Worm (Caenorhabditis elegans) whole organism, young adult: ENCODE data around the gene gpx-5.

ENCODE experiments used
- B0019.2 ChIP-seq: fragments of 200-800 bp; sonication (Bioruptor generic); conservative IDR thresholded peaks from 2 replicates; pipeline ENCODE4 v1.3.6; 2022; ENCODE audit warnings: missing genetic modification reagents, missing genetic modification characterization, missing compliant biosample characterization
- B0261.1 ChIP-seq: sonication (generic microtip); optimal IDR thresholded peaks from 2 replicates; lab custom pipeline; 2016; ENCODE audit warnings: mild to moderate bottlenecking, missing genetic modification characterization, moderate library complexity, missing compliant biosample characterization
- F23B12.7 ChIP-seq: sonication (generic microtip); optimal IDR thresholded peaks from 2 replicates; lab custom pipeline; 2017; ENCODE audit warnings: missing genetic modification characterization, mild to moderate bottlenecking, missing compliant biosample characterization, antibody characterized with exemption, moderate library complexity; ENCODE audit not compliant: insufficient read depth
- F33H1.4 ChIP-seq: fragments of 200-800 bp; sonication (Bioruptor generic); IDR thresholded peaks from 2 replicates; pipeline ENCODE4 v1.3.6; 2022; ENCODE audit warnings: missing genetic modification reagents, missing genetic modification characterization, missing compliant biosample characterization
- F55B11.4 ChIP-seq: sonication (generic microtip); optimal IDR thresholded peaks from 2 replicates; lab custom pipeline; 2016; ENCODE audit warnings: missing compliant biosample characterization, missing genetic modification characterization, borderline replicate concordance; ENCODE audit not compliant: insufficient read depth
- K11D2.4 ChIP-seq: fragments of 200-800 bp; sonication (Bioruptor generic); IDR thresholded peaks from 2 replicates; pipeline ENCODE4 v1.3.6; 2022; ENCODE audit warnings: missing genetic modification reagents, missing genetic modification characterization, missing compliant biosample characterization
- Y53F4B.3 ChIP-seq: fragments of 200-800 bp; sonication (Bioruptor generic); IDR thresholded peaks from 2 replicates; pipeline ENCODE4 v1.3.6; 2022; ENCODE audit warnings: missing genetic modification reagents, missing genetic modification characterization, missing compliant biosample characterization
- Y53G8AR.9 ChIP-seq: fragments of 200-800 bp; sonication (Bioruptor generic); conservative IDR thresholded peaks from 2 replicates; pipeline ENCODE4 v1.3.6; 2022; ENCODE audit warnings: missing genetic modification reagents, missing genetic modification characterization, missing compliant biosample characterization
- Y79H2A.3 ChIP-seq: fragments of 200-800 bp; sonication (Bioruptor generic); conservative IDR thresholded peaks from 2 replicates; pipeline ENCODE4 v1.3.6; 2022; ENCODE audit warnings: missing genetic modification reagents, missing genetic modification characterization, missing compliant biosample characterization
- ama-1 ChIP-seq, 3 experiments: fragments of 150-350 bp in 1 of 3; sonication (generic microtip) in 2 of 3; optimal IDR thresholded peaks; 2 replicates each; lab custom pipeline; 2014 to 2018; ENCODE audit warnings: missing biosample characterization in 2 of 3, missing genetic modification characterization in 2 of 3, missing genetic modification reagents in 2 of 3
- aptf-3 ChIP-seq: fragments of 200-800 bp; sonication (Bioruptor generic); IDR thresholded peaks from 2 replicates; pipeline ENCODE4 v1.3.6; 2022; ENCODE audit warnings: missing genetic modification characterization, missing compliant biosample characterization
- bed-2 ChIP-seq: fragments of 200-800 bp; sonication (Bioruptor generic); IDR thresholded peaks from 2 replicates; pipeline ENCODE4 v1.3.6; 2022; ENCODE audit warnings: missing genetic modification reagents, missing genetic modification characterization, missing compliant biosample characterization
- cebp-2 ChIP-seq: fragments of 200-800 bp; sonication (Bioruptor generic); IDR thresholded peaks from 2 replicates; pipeline ENCODE4 v1.3.6; 2022; ENCODE audit warnings: missing genetic modification characterization, missing compliant biosample characterization
- ceh-40 ChIP-seq: fragments of 200-800 bp; sonication (Bioruptor generic); IDR thresholded peaks from 2 replicates; pipeline ENCODE4 v1.3.6; 2022; ENCODE audit warnings: missing genetic modification characterization, missing compliant biosample characterization
- ceh-58 ChIP-seq: fragments of 200-800 bp; sonication (Bioruptor generic); IDR thresholded peaks from 2 replicates; pipeline ENCODE4 v1.3.6; 2022; ENCODE audit warnings: missing genetic modification characterization, missing compliant biosample characterization
- ceh-79 ChIP-seq: sonication (generic microtip); optimal IDR thresholded peaks from 2 replicates; lab custom pipeline; 2017; ENCODE audit warnings: mild to moderate bottlenecking, missing genetic modification characterization, missing compliant biosample characterization
- dox-1 ChIP-seq: fragments of 200-800 bp; sonication (Bioruptor generic); IDR thresholded peaks from 2 replicates; pipeline ENCODE4 v1.3.6; 2022; ENCODE audit warnings: missing genetic modification reagents, missing genetic modification characterization, missing compliant biosample characterization
- dpl-1 ChIP-seq: fragments of 150-350 bp; optimal IDR thresholded peaks from 2 replicates; lab custom pipeline; 2014; ENCODE audit warnings: missing biosample characterization, missing genetic modification reagents, missing genetic modification characterization
- efl-1 ChIP-seq: fragments of 150-350 bp; optimal IDR thresholded peaks from 2 replicates; lab custom pipeline; 2014; ENCODE audit warnings: missing biosample characterization, missing genetic modification reagents, missing genetic modification characterization
- egrh-3 ChIP-seq: fragments of 200-800 bp; sonication (Bioruptor generic); IDR thresholded peaks from 2 replicates; pipeline ENCODE4 v1.3.6; 2022; ENCODE audit warnings: missing genetic modification reagents, missing genetic modification characterization, missing compliant biosample characterization
- ets-4 ChIP-seq: fragments of 200-800 bp; sonication (Bioruptor generic); optimal IDR thresholded peaks from 2 replicates; lab custom pipeline; 2018; ENCODE audit warnings: mild to moderate bottlenecking, missing genetic modification characterization, missing compliant biosample characterization
- fkh-3 ChIP-seq: sonication (generic microtip); optimal IDR thresholded peaks from 2 replicates; lab custom pipeline; 2016; ENCODE audit warnings: mild to moderate bottlenecking, missing genetic modification characterization, missing compliant biosample characterization
- him-1 ChIP-seq: sonication (generic microtip); optimal IDR thresholded peaks from 2 replicates; lab custom pipeline; 2016; ENCODE audit warnings: missing genotype, missing genetic modification reagents, missing genetic modification characterization, missing compliant biosample characterization
- hsf-1 ChIP-seq: fragments of 200-800 bp; sonication (Bioruptor generic); IDR thresholded peaks from 2 replicates; pipeline ENCODE4 v1.3.6; 2022; ENCODE audit warnings: missing genetic modification reagents, missing genetic modification characterization, missing compliant biosample characterization
- madf-10 ChIP-seq: sonication (generic microtip); optimal IDR thresholded peaks from 2 replicates; lab custom pipeline; 2016; ENCODE audit warnings: mild to moderate bottlenecking, missing genetic modification characterization, missing compliant biosample characterization
- madf-3 ChIP-seq: fragments of 200-800 bp; sonication (Bioruptor generic); IDR thresholded peaks from 2 replicates; pipeline ENCODE4 v1.3.6; 2022; ENCODE audit warnings: missing genetic modification reagents, missing genetic modification characterization, missing compliant biosample characterization
- madf-8 ChIP-seq: fragments of 200-800 bp; sonication (Bioruptor generic); conservative IDR thresholded peaks from 2 replicates; pipeline ENCODE4 v1.3.6; 2022; ENCODE audit warnings: missing genetic modification reagents, missing genetic modification characterization, missing compliant biosample characterization
- mcd-1 ChIP-seq: fragments of 200-800 bp; sonication (Bioruptor generic); IDR thresholded peaks from 2 replicates; pipeline ENCODE4 v1.3.6; 2022; ENCODE audit warnings: missing genetic modification reagents, missing genetic modification characterization, missing compliant biosample characterization
- mxl-1 ChIP-seq: sonication (generic microtip); optimal IDR thresholded peaks from 2 replicates; lab custom pipeline; 2016; ENCODE audit warnings: missing genetic modification characterization, missing compliant biosample characterization
- nfya-1 ChIP-seq: sonication (generic microtip); optimal IDR thresholded peaks from 2 replicates; lab custom pipeline; 2017; ENCODE audit warnings: antibody characterized with exemption, missing compliant biosample characterization, missing genetic modification characterization, borderline replicate concordance; ENCODE audit not compliant: insufficient read depth
- nhr-120 ChIP-seq: fragments of 200-800 bp; sonication (Bioruptor generic); IDR thresholded peaks from 2 replicates; pipeline ENCODE4 v1.3.6; 2022; ENCODE audit warnings: missing genetic modification characterization, missing compliant biosample characterization
- nhr-27 ChIP-seq: fragments of 200-800 bp; sonication (Bioruptor generic); optimal IDR thresholded peaks from 2 replicates; lab custom pipeline; 2018; ENCODE audit warnings: mild to moderate bottlenecking, missing genetic modification characterization, moderate library complexity, missing compliant biosample characterization
- nhr-90 ChIP-seq: sonication (generic microtip); optimal IDR thresholded peaks from 2 replicates; lab custom pipeline; 2016; ENCODE audit warnings: missing genotype, mild to moderate bottlenecking, missing genetic modification characterization, missing compliant biosample characterization
- rec-8 ChIP-seq, 2 experiments: sonication (generic microtip); optimal IDR thresholded peaks; 2 replicates each; lab custom pipeline; 2016; ENCODE audit warnings: mild to moderate bottlenecking in 2 of 2, missing genetic modification characterization in 2 of 2, missing genetic modification reagents in 2 of 2, missing genotype in 2 of 2, missing biosample characterization in 1 of 2, missing compliant biosample characterization in 1 of 2, moderate library complexity in 1 of 2
- repo-1 ChIP-seq: sonication (generic microtip); optimal IDR thresholded peaks from 2 replicates; lab custom pipeline; 2017; ENCODE audit warnings: mild to moderate bottlenecking, missing genetic modification characterization, missing compliant biosample characterization
- rpc-1 ChIP-seq, 2 experiments: fragments of 150-350 bp in 1 of 2; sonication (generic microtip) in 1 of 2; optimal IDR thresholded peaks; 2 replicates each; lab custom pipeline; 2014 to 2018; ENCODE audit warnings: missing biosample characterization in 1 of 2, missing genetic modification characterization in 1 of 2, missing genetic modification reagents in 1 of 2, missing genotype in 1 of 2
- snpc-1.1 ChIP-seq: sonication (generic microtip); optimal IDR thresholded peaks from 2 replicates; lab custom pipeline; 2017; ENCODE audit warnings: missing genetic modification characterization, mild to moderate bottlenecking, missing compliant biosample characterization, antibody characterized with exemption, moderate library complexity, missing genotype, missing genetic modification reagents; ENCODE audit not compliant: insufficient read depth
- snpc-3.4 ChIP-seq: sonication (generic microtip); optimal IDR thresholded peaks from 2 replicates; lab custom pipeline; 2017; ENCODE audit warnings: missing genetic modification characterization, mild to moderate bottlenecking, missing compliant biosample characterization, antibody characterized with exemption, moderate library complexity, missing genotype, missing genetic modification reagents
- snpc-4 ChIP-seq, 5 experiments: fragments of 150-350 bp in 1 of 5; sonication (generic microtip) in 4 of 5; optimal IDR thresholded peaks; 2 replicates each; lab custom pipeline; 2014 to 2018; ENCODE audit warnings: missing genetic modification characterization in 5 of 5, missing biosample characterization in 3 of 5, antibody characterized with exemption in 2 of 5, mild to moderate bottlenecking in 2 of 5, missing compliant biosample characterization in 2 of 5, missing genotype in 2 of 5, moderate library complexity in 2 of 5, missing genetic modification reagents in 1 of 5
- somi-1 ChIP-seq: fragments of 200-800 bp; sonication (Bioruptor generic); optimal IDR thresholded peaks from 2 replicates; lab custom pipeline; 2018; ENCODE audit warnings: mild to moderate bottlenecking, missing genetic modification characterization, missing compliant biosample characterization
- unc-130 ChIP-seq: sonication (generic microtip); optimal IDR thresholded peaks from 2 replicates; lab custom pipeline; 2016; ENCODE audit warnings: missing genetic modification reagents, missing genetic modification characterization, missing compliant biosample characterization
- unc-62 ChIP-seq: fragments of 150-350 bp; optimal IDR thresholded peaks from 2 replicates; lab custom pipeline; 2014; ENCODE audit warnings: missing biosample characterization, missing genetic modification reagents, missing genetic modification characterization
- zim-3 ChIP-seq: sonication (generic microtip); optimal IDR thresholded peaks from 2 replicates; lab custom pipeline; 2017; ENCODE audit warnings: mild to moderate bottlenecking, missing genetic modification characterization, moderate library complexity, missing compliant biosample characterization
- ztf-18 ChIP-seq: sonication (generic microtip); optimal IDR thresholded peaks from 2 replicates; lab custom pipeline; 2016; ENCODE audit warnings: missing genotype, mild to moderate bottlenecking, missing genetic modification characterization, missing compliant biosample characterization
- ztf-22 ChIP-seq: fragments of 200-800 bp; sonication (Bioruptor generic); optimal IDR thresholded peaks from 2 replicates; lab custom pipeline; 2018; ENCODE audit warnings: mild to moderate bottlenecking, missing genetic modification characterization, moderate library complexity, missing compliant biosample characterization
- ztf-25 ChIP-seq: fragments of 200-800 bp; sonication (Bioruptor generic); IDR thresholded peaks from 2 replicates; pipeline ENCODE4 v1.3.6; 2022; ENCODE audit warnings: missing genetic modification reagents, missing genetic modification characterization, missing compliant biosample characterization
- ztf-26 ChIP-seq: sonication (generic microtip); optimal IDR thresholded peaks from 2 replicates; lab custom pipeline; 2017; ENCODE audit warnings: missing genetic modification characterization, missing compliant biosample characterization

The gpx-5 gene

ce11 chrX:9560931-9561330 is 23.5 kb upstream of the gpx-5 start (continued):
- peak; percentile 25 for TF ChIP-seq somi-1 (GFP tag; lab: Kevin White, UChicago)
- TF ChIP-seq rec-8 (tag; optimal IDR thresholded peaks at IDR 0.05; lab: Kevin White, UChicago): no peak
- no peak for TF ChIP-seq ceh-79 (tag; lab: Kevin White, UChicago)
- TF ChIP-seq snpc-1.1 (tag; lab: Kevin White, UChicago): peak; percentile 36
- no peak for TF ChIP-seq dpl-1 (GFP tag; lab: Kevin White, UChicago)
- TF ChIP-seq ztf-25: peak; percentile 74; the same call in 1 of the 2 replicates
- TF ChIP-seq Y53G8AR.9 (GFP tag; lab: Robert Waterston, UW): 0 out of 2 replicates have a peak, but pooled peaks have one; percentile 49
- peak; percentile 40 for TF ChIP-seq nhr-90
- TF ChIP-seq B0261.1 (tag; lab: Kevin White, UChicago): peak; percentile 79
- TF ChIP-seq mcd-1 (GFP tag; lab: Robert Waterston, UW): no peak
- no peak for TF ChIP-seq ceh-40
- TF ChIP-seq fkh-3 (tag; lab: Kevin White, UChicago): no peak
- 0 out of 2 replicates have a peak, but pooled peaks have one; percentile 56 for TF ChIP-seq cebp-2 (GFP tag; lab: Robert Waterston, UW)
- peak; percentile 42 for TF ChIP-seq repo-1
- TF ChIP-seq dox-1 (GFP tag; lab: Robert Waterston, UW): peak; percentile 53; the same call in 1 of the 2 replicates
- no peak for TF ChIP-seq nhr-27 (tag; lab: Kevin White, UChicago)
- TF ChIP-seq Y79H2A.3 (GFP tag; lab: Robert Waterston, UW): no peak
- TF ChIP-seq F55B11.4: no peak
- no peak for TF ChIP-seq egrh-3 (GFP tag; lab: Robert Waterston, UW)
- no peak for TF ChIP-seq bed-2 (GFP tag; lab: Robert Waterston, UW)
- no peak for TF ChIP-seq madf-8 (GFP tag; lab: Robert Waterston, UW)
- peak; percentile 60 for TF ChIP-seq snpc-4 (GFP tag; optimal IDR thresholded peaks at IDR 0.05; lab: Kevin White, UChicago)
- peak in 1 of 4 experiments; percentile 67 for TF ChIP-seq snpc-4 (tag; optimal IDR thresholded peaks at IDR 0.05; lab: Kevin White, UChicago)
- no peak for TF ChIP-seq Y53F4B.3 (GFP tag; lab: Robert Waterston, UW)
- no peak for TF ChIP-seq unc-62 (GFP tag; lab: Kevin White, UChicago)
- TF ChIP-seq ztf-22 (GFP tag; lab: Kevin White, UChicago): no peak
- TF ChIP-seq ceh-58 (GFP tag; lab: Robert Waterston, UW): no peak
- TF ChIP-seq efl-1 (GFP tag; lab: Kevin White, UChicago): no peak
- TF ChIP-seq madf-10 (tag; lab: Kevin White, UChicago): peak; percentile 35
- TF ChIP-seq him-1: peak; percentile 73
- no peak for TF ChIP-seq nhr-120
- TF ChIP-seq madf-3: peak; percentile 60; the same call in 1 of the 2 replicates
- no peak for TF ChIP-seq mxl-1 (tag; lab: Kevin White, UChicago)
- TF ChIP-seq rpc-1 (optimal IDR thresholded peaks at IDR 0.05; lab: Kevin White, UChicago): peak; percentile 82
- peak; percentile 92 for TF ChIP-seq rpc-1 (tag; optimal IDR thresholded peaks at IDR 0.05; lab: Kevin White, UChicago)
- no peak for TF ChIP-seq F23B12.7 (tag; lab: Kevin White, UChicago)
- peak; percentile 79 for TF ChIP-seq zim-3 (tag; lab: Kevin White, UChicago)
- TF ChIP-seq hsf-1 (GFP tag; lab: Robert Waterston, UW): 0 out of 2 replicates have a peak, but pooled peaks have one; percentile 35
- TF ChIP-seq unc-130: no peak
- no peak for TF ChIP-seq F33H1.4 (GFP tag; lab: Robert Waterston, UW)
- TF ChIP-seq snpc-3.4 (tag; lab: Kevin White, UChicago): no peak
- TF ChIP-seq B0019.2 (GFP tag; lab: Robert Waterston, UW): no peak
- TF ChIP-seq K11D2.4 (GFP tag; lab: Robert Waterston, UW): no peak
- TF ChIP-seq ztf-18 (tag; lab: Kevin White, UChicago): peak; percentile 40
- TF ChIP-seq aptf-3 (GFP tag; lab: Robert Waterston, UW): 0 out of 2 replicates have a peak, but pooled peaks have one; percentile 58
- no peak for TF ChIP-seq ama-1 (optimal IDR thresholded peaks at IDR 0.05; lab: Kevin White, UChicago)
- peak in 1 of 2 experiments; percentile 40 for TF ChIP-seq ama-1 (GFP tag; optimal IDR thresholded peaks at IDR 0.05; lab: Kevin White, UChicago)
- TF ChIP-seq ztf-26 (tag; lab: Kevin White, UChicago): peak; percentile 44
- TF ChIP-seq ets-4: no peak
- no peak for TF ChIP-seq nfya-1
